Worm (Caenorhabditis elegans): ENCODE data around the gene M03E7.1.
A peak's percentile ranks its signal among the peaks of the same experiment; 100 is the strongest.

Gene M03E7.1

ce11 chrV:5634445-5634844, 13.0 kb downstream of the M03E7.1 start:
- TF ChIP-seq pqm-1 (tag; optimal IDR thresholded peaks at IDR 0.05) (peak; percentile 38), zag-1 (tag; optimal IDR thresholded peaks at IDR 0.05) (no peak), nhr-12 (tag; optimal IDR thresholded peaks at IDR 0.05) (no peak), ceh-9 (tag; optimal IDR thresholded peaks at IDR 0.05) (no peak), elt-2 (tag; optimal IDR thresholded peaks at IDR 0.05) (peak; percentile 82), fos-1 (tag; optimal IDR thresholded peaks at IDR 0.05) (no peak), egl-27 (tag; optimal IDR thresholded peaks at IDR 0.05) (no peak)

ce11 chrV:5640072-5640471, 18.6 kb downstream of the M03E7.1 start:
- peak; percentile 27 for TF ChIP-seq lin-15B (tag; optimal IDR thresholded peaks at IDR 0.05)

- TF ChIP-seq aly-2 (tag; optimal IDR thresholded peaks at IDR 0.05) (no peak), elt-1 (tag; optimal IDR thresholded peaks at IDR 0.05) (no peak), ZK546.5 (tag; optimal IDR thresholded peaks at IDR 0.05) (no peak), egl-5 (tag; optimal IDR thresholded peaks at IDR 0.05) (no peak)
Observed at ce11 chrV:5644171-5644570, 22.7 kb downstream of the M03E7.1 start, which contains the start of gene srx-117. Gene srx-117 (plus strand): TSS chrV:5644471.

ce11 chrV:5647359-5647758, 25.9 kb downstream of the M03E7.1 start, which contains the start of gene C14C11.4:
Gene C14C11.4 (plus strand): TSS chrV:5647610.
- TF ChIP-seq lsy-12 (tag; optimal IDR thresholded peaks at IDR 0.05) (no peak), nhr-25 (tag; optimal IDR thresholded peaks at IDR 0.05) (no peak), elt-2 (tag; optimal IDR thresholded peaks at IDR 0.05) (peak; percentile 72), pqm-1 (tag; optimal IDR thresholded peaks at IDR 0.05) (peak; percentile 41), egl-5 (tag; optimal IDR thresholded peaks at IDR 0.05) (no peak), R02D3.7 (tag; optimal IDR thresholded peaks at IDR 0.05) (no peak)

ce11 chrV:5651905-5652304, 30.4 kb downstream of the M03E7.1 start:
- no peak for TF ChIP-seq mml-1 (tag; optimal IDR thresholded peaks at IDR 0.05)
- no peak for TF ChIP-seq fkh-10 (GFP tag; optimal IDR thresholded peaks at IDR 0.05)
- TF ChIP-seq pha-4 (tag; optimal IDR thresholded peaks at IDR 0.05) = no peak
- TF ChIP-seq lin-39 (tag; optimal IDR thresholded peaks at IDR 0.05) = no peak
- TF ChIP-seq elt-3 (tag; optimal IDR thresholded peaks at IDR 0.05) = no peak
- no peak for TF ChIP-seq ZK546.5 (tag; optimal IDR thresholded peaks at IDR 0.05)
- TF ChIP-seq nhr-12 (tag; optimal IDR thresholded peaks at IDR 0.05) = no peak
- no peak for TF ChIP-seq R02D3.7 (tag; optimal IDR thresholded peaks at IDR 0.05)
- no peak for TF ChIP-seq fos-1 (tag; optimal IDR thresholded peaks at IDR 0.05)
- no peak for TF ChIP-seq elt-1 (tag; optimal IDR thresholded peaks at IDR 0.05)
- no peak for TF ChIP-seq sea-2 (GFP tag; optimal IDR thresholded peaks at IDR 0.05)
- no peak for TF ChIP-seq unc-62 (GFP tag; optimal IDR thresholded peaks at IDR 0.05)
- TF ChIP-seq nhr-43 (tag; optimal IDR thresholded peaks at IDR 0.05; ENCODE audit: poor library complexity, severe bottlenecking) = no peak
- TF ChIP-seq elt-2 (tag; optimal IDR thresholded peaks at IDR 0.05) = no peak
- TF ChIP-seq snpc-4 (tag; optimal IDR thresholded peaks at IDR 0.05) = no peak
- no peak for TF ChIP-seq aly-2 (tag; optimal IDR thresholded peaks at IDR 0.05)

- TF ChIP-seq ceh-9 (tag; optimal IDR thresholded peaks at IDR 0.05) (no peak), nfya-1 (tag; optimal IDR thresholded peaks at IDR 0.05; ENCODE audit: insufficient read depth) (no peak), nhr-237 (tag; optimal IDR thresholded peaks at IDR 0.05) (no peak), ceh-28 (tag; optimal IDR thresholded peaks at IDR 0.05) (no peak), pqm-1 (tag; optimal IDR thresholded peaks at IDR 0.05) (peak; percentile 56), elt-2 (tag; optimal IDR thresholded peaks at IDR 0.05) (peak; percentile 45), pha-4 (tag; optimal IDR thresholded peaks at IDR 0.05) (peak; percentile 13), ama-1 (optimal IDR thresholded peaks at IDR 0.05) (no peak), mml-1 (tag; optimal IDR thresholded peaks at IDR 0.05) (no peak)
Observed at ce11 chrV:5653990-5654499, 32.6 kb downstream of the M03E7.1 start, which contains the start of gene hex-2. Gene hex-2 (plus strand): TSS chrV:5654449.

ce11 chrV:5660604-5661209, 39.2 kb downstream of the M03E7.1 start, which contains the start of the genes mut-14 and C14C11.2:
Gene mut-14 (minus strand): TSS chrV:5660704.
Gene C14C11.2 (plus strand): TSS chrV:5661159.
- TF ChIP-seq zag-1 (tag; optimal IDR thresholded peaks at IDR 0.05) = no peak
